Fruit fly (Drosophila melanogaster) S2 (cell line): Measurements from ENCODE around the gene spri.

ENCODE experiments used
- CG8478 ChIP-seq: fragments of >200 bp; optimal IDR thresholded peaks from 2 replicates; lab custom pipeline; 2018
- CTCF ChIP-seq, 2 experiments: fragments of >200 bp; optimal IDR thresholded peaks; 2 replicates each; lab custom pipeline; 2018

- TF ChIP-seq CG8478 (lab: Kevin White, UChicago) (no peak), CTCF (optimal IDR thresholded peaks at IDR 0.05; lab: Kevin White, UChicago) (no peak)
Observed at dm6 chrX:10461938-10462337, 123.3 kb downstream of the spri start.
